Worm (Caenorhabditis elegans) whole organism, early embryonic: ENCODE measurements around the gene Y73B6BL.288.

Source experiments
- B0310.2 ChIP-seq: sonication (generic microtip); optimal IDR thresholded peaks from 2 replicates; lab custom pipeline; 2016; ENCODE audit warnings: mild to moderate bottlenecking, missing genetic modification characterization, missing compliant biosample characterization
- F13C5.2 ChIP-seq: sonication (generic microtip); optimal IDR thresholded peaks from 2 replicates; lab custom pipeline; 2017; ENCODE audit warnings: mild to moderate bottlenecking, missing genetic modification characterization, inconsistent platforms, missing compliant biosample characterization
- aly-1 ChIP-seq: sonication (generic microtip); optimal IDR thresholded peaks from 2 replicates; lab custom pipeline; 2016; ENCODE audit warnings: missing genetic modification characterization, missing compliant biosample characterization
- ama-1 ChIP-seq: fragments of 150-350 bp; optimal IDR thresholded peaks from 2 replicates; lab custom pipeline; 2014
- ceh-13 ChIP-seq: fragments of 200-800 bp; sonication (Bioruptor generic); optimal IDR thresholded peaks from 2 replicates; lab custom pipeline; 2018; ENCODE audit warnings: mild to moderate bottlenecking, missing genetic modification characterization, missing compliant biosample characterization
- ceh-36 ChIP-seq: sonication (generic microtip); optimal IDR thresholded peaks from 2 replicates; lab custom pipeline; 2016; ENCODE audit warnings: missing genetic modification characterization, inconsistent platforms, missing compliant biosample characterization
- ets-7 ChIP-seq: sonication (generic microtip); optimal IDR thresholded peaks from 2 replicates; lab custom pipeline; 2016; ENCODE audit warnings: missing genotype, missing genetic modification characterization, missing compliant biosample characterization
- flt-1 ChIP-seq: fragments of 200-800 bp; sonication (Bioruptor generic); IDR thresholded peaks from 2 replicates; pipeline ENCODE4 v1.3.6; 2022; ENCODE audit warnings: missing genetic modification characterization, missing compliant biosample characterization
- hmbx-1 ChIP-seq: sonication (generic microtip); optimal IDR thresholded peaks from 2 replicates; lab custom pipeline; 2016; ENCODE audit warnings: mild to moderate bottlenecking, missing genetic modification characterization, missing compliant biosample characterization
- hmg-4 ChIP-seq: fragments of 200-800 bp; sonication (Bioruptor generic); optimal IDR thresholded peaks from 2 replicates; lab custom pipeline; 2018; ENCODE audit warnings: mild to moderate bottlenecking, missing genetic modification characterization, missing compliant biosample characterization
- hnd-1 ChIP-seq: sonication (generic microtip); optimal IDR thresholded peaks from 2 replicates; lab custom pipeline; 2016; ENCODE audit warnings: missing genetic modification characterization, missing compliant biosample characterization
- pes-1 ChIP-seq: fragments of 200-800 bp; sonication (Bioruptor generic); IDR thresholded peaks from 2 replicates; pipeline ENCODE4 v1.3.6; 2022; ENCODE audit warnings: missing genetic modification reagents, missing genetic modification characterization, missing compliant biosample characterization
- scrt-1 ChIP-seq: fragments of 200-800 bp; sonication (Bioruptor generic); IDR thresholded peaks from 2 replicates; pipeline ENCODE4 v1.3.6; 2022; ENCODE audit warnings: missing genetic modification characterization, missing compliant biosample characterization
- sea-1 ChIP-seq: fragments of 200-800 bp; sonication (Bioruptor generic); conservative IDR thresholded peaks from 2 replicates; pipeline ENCODE4 v1.3.6; 2022; ENCODE audit warnings: missing genetic modification characterization, missing compliant biosample characterization
- tbx-11 ChIP-seq: fragments of 200-800 bp; sonication (Bioruptor generic); IDR thresholded peaks from 2 replicates; pipeline ENCODE4 v1.3.6; 2022; ENCODE audit warnings: missing genetic modification characterization, missing compliant biosample characterization
- tbx-37 ChIP-seq: fragments of 200-800 bp; sonication (Bioruptor generic); conservative IDR thresholded peaks from 2 replicates; pipeline ENCODE4 v1.3.6; 2022; ENCODE audit warnings: missing genetic modification reagents, missing genetic modification characterization, missing compliant biosample characterization
- tra-4 ChIP-seq: sonication (generic microtip); optimal IDR thresholded peaks from 2 replicates; lab custom pipeline; 2017; ENCODE audit warnings: missing genetic modification characterization, missing compliant biosample characterization

The Y73B6BL.288 gene

DNA sequence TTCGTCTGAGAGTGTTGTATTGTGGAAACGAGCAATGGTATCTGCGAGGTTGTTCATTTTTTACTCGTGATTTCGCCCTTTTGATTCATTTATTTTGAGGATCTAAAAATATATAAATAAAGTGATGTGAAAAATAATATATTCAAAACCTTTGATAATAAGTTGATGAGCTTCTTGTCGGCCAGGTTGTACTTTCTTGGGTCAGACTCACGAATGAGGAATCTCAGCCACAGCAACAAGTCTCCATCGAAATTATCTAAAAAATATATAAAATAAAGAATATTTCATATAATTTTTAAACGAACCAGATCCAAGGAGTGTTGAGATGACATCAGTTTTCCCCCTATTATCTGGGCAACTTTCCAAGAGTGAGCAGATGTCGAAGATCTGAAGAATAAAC lies at the start of gene Y73B6BL.288:
Gene Y73B6BL.288 (minus strand): TSS at position 101 of the 400 bp plus-strand sequence.
- TF ChIP-seq sea-1 (no peak), hnd-1 (tag; lab: Kevin White, UChicago) (no peak), flt-1 (no peak), hmg-4 (GFP tag; lab: Kevin White, UChicago) (no peak), ceh-36 (no peak), tbx-37 (GFP tag; lab: Robert Waterston, UW) (no peak), ceh-13 (GFP tag; lab: Kevin White, UChicago) (no peak), scrt-1 (GFP tag; lab: Robert Waterston, UW) (no peak), tbx-11 (no peak), B0310.2 (tag; lab: Kevin White, UChicago) (no peak), hmbx-1 (no peak), tra-4 (tag; lab: Kevin White, UChicago) (no peak), ets-7 (tag; lab: Kevin White, UChicago) (no peak), pes-1 (GFP tag; lab: Robert Waterston, UW) (no peak), ama-1 (lab: Kevin White, UChicago) (no peak), aly-1 (no peak), F13C5.2 (tag; lab: Kevin White, UChicago) (no peak)

- TF ChIP-seq sea-1 (no peak), ets-7 (tag; lab: Kevin White, UChicago) (no peak), tbx-37 (GFP tag; lab: Robert Waterston, UW) (no peak), hmbx-1 (no peak), ceh-36 (no peak), F13C5.2 (tag; lab: Kevin White, UChicago) (no peak), ceh-13 (GFP tag; lab: Kevin White, UChicago) (no peak), B0310.2 (tag; lab: Kevin White, UChicago) (no peak)
Observed at ce11 chrIV:6391566-6391965, 49.2 kb upstream of the Y73B6BL.288 start.

- TF ChIP-seq ceh-13 (GFP tag; lab: Kevin White, UChicago): no peak
- TF ChIP-seq tbx-11: no peak
- no peak for TF ChIP-seq scrt-1 (GFP tag; lab: Robert Waterston, UW)
Observed at ce11 chrIV:6388550-6388949, 46.2 kb upstream of the Y73B6BL.288 start.

ce11 chrIV:6385010-6385409 lies 42.7 kb upstream of the Y73B6BL.288 start:
- no peak for TF ChIP-seq B0310.2 (tag; lab: Kevin White, UChicago)
- TF ChIP-seq hmbx-1: no peak
- TF ChIP-seq sea-1: no peak
- TF ChIP-seq pes-1 (GFP tag; lab: Robert Waterston, UW): no peak
- no peak for TF ChIP-seq ceh-13 (GFP tag; lab: Kevin White, UChicago)
- no peak for TF ChIP-seq hmg-4 (GFP tag; lab: Kevin White, UChicago)
- TF ChIP-seq ets-7 (tag; lab: Kevin White, UChicago): no peak
- TF ChIP-seq aly-1: no peak
- TF ChIP-seq F13C5.2 (tag; lab: Kevin White, UChicago): no peak
- TF ChIP-seq tbx-11: no peak
- no peak for TF ChIP-seq tbx-37 (GFP tag; lab: Robert Waterston, UW)
- no peak for TF ChIP-seq ceh-36
- no peak for TF ChIP-seq tra-4 (tag; lab: Kevin White, UChicago)
- TF ChIP-seq hnd-1 (tag; lab: Kevin White, UChicago): no peak

DNA sequence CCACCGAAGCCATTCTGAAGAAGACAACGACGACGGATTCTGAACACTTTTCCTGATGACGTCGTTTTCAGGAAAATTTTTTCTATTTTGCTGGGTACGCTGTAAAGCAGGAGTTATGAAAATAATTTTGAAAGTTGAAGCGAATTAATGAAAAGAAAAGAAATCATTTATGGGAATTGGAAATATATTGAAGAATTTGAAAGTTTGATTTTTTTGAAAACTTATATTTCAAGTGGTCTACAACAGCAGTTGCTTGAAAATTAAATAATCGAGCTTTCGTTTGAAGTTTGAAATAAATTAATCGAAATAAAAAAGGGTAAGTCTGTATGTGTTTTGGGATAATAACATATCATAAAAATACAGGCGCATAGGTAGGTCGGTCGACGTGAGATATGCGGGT lies 41.6 kb upstream of the Y73B6BL.288 start, which contains the start of gene shl-1:
Gene shl-1 (minus strand): TSS at position 101 of the 400 bp plus-strand sequence.
- no peak for TF ChIP-seq ama-1 (lab: Kevin White, UChicago)
- no peak for TF ChIP-seq aly-1
- TF ChIP-seq tbx-11: no peak
- no peak for TF ChIP-seq flt-1
- TF ChIP-seq ceh-36: no peak
- TF ChIP-seq ceh-13 (GFP tag; lab: Kevin White, UChicago): no peak
- TF ChIP-seq B0310.2 (tag; lab: Kevin White, UChicago): no peak
- no peak for TF ChIP-seq sea-1
- no peak for TF ChIP-seq hmg-4 (GFP tag; lab: Kevin White, UChicago)
- TF ChIP-seq ets-7 (tag; lab: Kevin White, UChicago): no peak
- no peak for TF ChIP-seq hnd-1 (tag; lab: Kevin White, UChicago)
- TF ChIP-seq pes-1 (GFP tag; lab: Robert Waterston, UW): no peak
- TF ChIP-seq tra-4 (tag; lab: Kevin White, UChicago): no peak
- no peak for TF ChIP-seq hmbx-1
- TF ChIP-seq F13C5.2 (tag; lab: Kevin White, UChicago): no peak
- no peak for TF ChIP-seq scrt-1 (GFP tag; lab: Robert Waterston, UW)
- TF ChIP-seq tbx-37 (GFP tag; lab: Robert Waterston, UW): no peak

DNA sequence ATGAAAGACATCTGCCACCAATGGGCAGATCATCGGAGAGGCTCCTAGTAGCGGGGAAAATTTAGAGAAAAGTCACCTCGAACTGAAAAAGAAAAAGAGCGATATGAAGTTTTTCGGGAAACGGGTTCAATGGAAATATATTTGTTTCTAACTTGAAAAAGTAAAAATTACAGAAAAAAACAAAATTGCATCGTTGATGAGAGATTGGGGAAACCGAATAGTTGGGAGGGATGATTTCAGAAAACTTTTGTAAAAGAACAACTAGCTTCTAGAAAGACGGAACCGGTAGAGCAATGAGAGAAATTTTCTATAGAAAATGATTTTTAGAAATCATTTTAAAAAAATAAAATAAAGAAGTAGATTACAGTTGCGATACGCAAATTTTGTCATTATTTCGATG lies 36.1 kb upstream of the Y73B6BL.288 start:
- TF ChIP-seq tra-4 (tag; lab: Kevin White, UChicago) (no peak), aly-1 (no peak), B0310.2 (tag; lab: Kevin White, UChicago) (no peak), hnd-1 (tag; lab: Kevin White, UChicago) (no peak), scrt-1 (GFP tag; lab: Robert Waterston, UW) (no peak), ets-7 (tag; lab: Kevin White, UChicago) (no peak), F13C5.2 (tag; lab: Kevin White, UChicago) (no peak), tbx-11 (no peak), hmbx-1 (no peak), tbx-37 (GFP tag; lab: Robert Waterston, UW) (no peak), ceh-13 (GFP tag; lab: Kevin White, UChicago) (no peak), ama-1 (lab: Kevin White, UChicago) (no peak), flt-1 (no peak), ceh-36 (no peak), hmg-4 (GFP tag; lab: Kevin White, UChicago) (no peak), sea-1 (no peak), pes-1 (GFP tag; lab: Robert Waterston, UW) (no peak)

ce11 chrIV:6377335-6378069 lies 35.2 kb upstream of the Y73B6BL.288 start:
- TF ChIP-seq flt-1 (no peak), hnd-1 (tag; lab: Kevin White, UChicago) (no peak)
